Worm (Caenorhabditis elegans) whole organism, mixed stage, embryonic: Measurements from ENCODE around the gene Y55F3C.17.

Source experiments
- cnd-1 ChIP-seq: fragments of 200-800 bp; sonication (Bioruptor generic); optimal IDR thresholded peaks from 2 replicates; lab custom pipeline; 2018; ENCODE audit warnings: mild to moderate bottlenecking, missing genetic modification characterization, missing compliant biosample characterization
- lin-13 ChIP-seq: fragments of 150-350 bp; optimal IDR thresholded peaks from 2 replicates; lab custom pipeline; 2014; ENCODE audit warnings: missing biosample characterization, missing genetic modification characterization
- nhr-12 ChIP-seq: fragments of 150-350 bp; optimal IDR thresholded peaks from 2 replicates; lab custom pipeline; 2014; ENCODE audit warnings: missing biosample characterization, missing genetic modification characterization
- sem-2 ChIP-seq: fragments of 200-800 bp; sonication (Bioruptor generic); optimal IDR thresholded peaks from 2 replicates; lab custom pipeline; 2018; ENCODE audit warnings: mild to moderate bottlenecking, missing genetic modification characterization, missing compliant biosample characterization
- unc-62 ChIP-seq: fragments of 150-350 bp; optimal IDR thresholded peaks from 2 replicates; lab custom pipeline; 2014; ENCODE audit warnings: missing biosample characterization, missing genetic modification reagents, missing genetic modification characterization

DNA sequence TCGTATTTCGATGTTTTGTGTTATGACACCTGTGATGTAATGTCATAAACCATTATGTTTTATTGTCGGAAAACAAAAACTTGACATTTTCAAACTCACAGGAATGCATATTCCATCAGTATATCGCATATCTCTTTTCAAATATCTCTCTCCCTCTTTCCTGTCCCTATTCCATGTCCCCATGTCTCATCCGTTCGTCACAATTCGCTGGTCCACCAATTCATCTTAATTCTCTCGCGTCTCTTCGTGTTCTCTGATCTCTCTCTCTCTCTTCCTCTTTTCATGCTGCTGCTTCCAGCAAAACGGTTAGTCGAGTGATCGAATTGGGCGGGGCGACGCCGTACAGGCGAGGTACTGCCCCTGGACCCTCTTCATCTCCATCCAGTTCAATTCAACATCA, 43.6 kb upstream of the Y55F3C.17 start:
- TF ChIP-seq unc-62 (GFP tag; lab: Kevin White, UChicago) (peak; percentile 53), cnd-1 (no peak), nhr-12 (tag; lab: Kevin White, UChicago) (no peak), sem-2 (GFP tag; lab: Kevin White, UChicago) (no peak), lin-13 (no peak)
